Worm (Caenorhabditis elegans): ENCODE data around the gene C04B4.6.

ce11 chrX:12242902-12243301, 32.6 kb downstream of the C04B4.6 start:
- TF ChIP-seq ceh-16 (tag; optimal IDR thresholded peaks at IDR 0.05) (no peak), tbx-2 (tag; optimal IDR thresholded peaks at IDR 0.05) (no peak), lin-39 (tag; optimal IDR thresholded peaks at IDR 0.05) (no peak), fkh-10 (GFP tag; optimal IDR thresholded peaks at IDR 0.05) (no peak), zag-1 (tag; optimal IDR thresholded peaks at IDR 0.05) (no peak), unc-62 (GFP tag; optimal IDR thresholded peaks at IDR 0.05) (no peak), mdl-1 (tag; optimal IDR thresholded peaks at IDR 0.05) (no peak)
